Fruit fly (Drosophila melanogaster): ENCODE data around the gene CG17734.

The CG17734 gene

DNA sequence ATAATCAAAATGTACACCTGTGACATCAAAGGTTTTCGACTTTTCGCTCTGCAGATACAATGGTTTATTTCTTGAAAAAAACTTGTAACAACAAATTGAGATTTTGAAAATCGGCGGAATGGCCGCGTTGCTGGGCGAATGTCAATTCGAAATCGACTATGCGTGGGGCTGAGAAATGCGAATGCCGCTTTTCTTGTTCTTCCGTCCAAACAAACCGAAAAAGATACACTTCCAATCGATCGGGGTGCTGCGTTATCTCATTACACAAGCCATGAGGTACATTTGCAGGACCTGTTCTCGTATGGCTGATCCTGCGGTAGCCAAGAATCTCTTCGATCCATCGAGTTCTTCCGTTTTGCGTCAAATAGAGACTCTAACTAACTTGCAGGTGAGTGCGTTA is 6.2 kb downstream of the CG17734 start, which contains the start of gene CG31388 (continued):
- TF ChIP-seq CG10462 (GFP tag; optimal IDR thresholded peaks at IDR 0.05) (no peak), CG13424 (tag; optimal IDR thresholded peaks at IDR 0.05) (no peak), Chrac-16 (GFP tag; optimal IDR thresholded peaks at IDR 0.05) (no peak), lab (GFP tag; optimal IDR thresholded peaks at IDR 0.05) (no peak), CG1024 (GFP tag; IDR thresholded peaks at IDR 0.05) (no peak), zen (tag; optimal IDR thresholded peaks at IDR 0.05) (no peak), YL-1 (GFP tag; optimal IDR thresholded peaks at IDR 0.05) (peak; percentile 63), CG15479 (GFP tag; optimal IDR thresholded peaks at IDR 0.05) (no peak), chif (GFP tag; optimal IDR thresholded peaks at IDR 0.05) (no peak)

DNA sequence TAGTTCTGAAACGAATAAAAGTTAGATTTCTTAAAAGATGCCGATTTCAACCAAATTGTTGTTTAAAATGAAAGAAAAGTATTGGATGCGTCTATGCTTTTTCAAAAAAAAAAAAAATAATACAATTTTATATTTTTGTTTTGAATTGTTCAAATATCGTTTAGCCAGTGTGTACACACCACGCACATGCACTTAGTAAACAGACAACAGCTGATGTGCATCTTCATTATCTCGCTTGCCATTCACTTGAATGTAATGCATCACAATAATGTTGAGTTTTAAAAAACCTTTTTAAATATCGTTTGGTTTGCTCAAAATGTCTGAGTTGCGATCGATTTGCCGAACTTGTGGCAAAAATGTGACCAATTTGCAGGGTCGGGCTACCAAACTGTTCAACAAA is 7.8 kb downstream of the CG17734 start, which contains the start of gene CG31441:
Gene CG31441, plus strand, starts transcription at position 246 of the 400 bp plus-strand sequence.
- TF ChIP-seq tin (GFP tag; optimal IDR thresholded peaks at IDR 0.05) (no peak), CG10543 (GFP tag; optimal IDR thresholded peaks at IDR 0.05) (no peak), CG17186 (GFP tag; optimal IDR thresholded peaks at IDR 0.05) (no peak), Tbp (GFP tag; optimal IDR thresholded peaks at IDR 0.05) (no peak), Atf6 (GFP tag; IDR thresholded peaks at IDR 0.05) (no peak), CG15514 (GFP tag; optimal IDR thresholded peaks at IDR 0.05) (no peak), gro (GFP tag; optimal IDR thresholded peaks at IDR 0.05) (no peak), CG16813 (GFP tag; IDR thresholded peaks at IDR 0.05; ENCODE audit: partially characterized antibody) (no peak), sc (optimal IDR thresholded peaks at IDR 0.05) (no peak), sc (GFP tag; optimal IDR thresholded peaks at IDR 0.05) (no peak), cad (GFP tag; optimal IDR thresholded peaks at IDR 0.05) (no peak), CG15601 (tag; optimal IDR thresholded peaks at IDR 0.05) (no peak), Aef1 (GFP tag; IDR thresholded peaks at IDR 0.05) (no peak), mirr (GFP tag; optimal IDR thresholded peaks at IDR 0.05) (no peak), Meics (GFP tag; optimal IDR thresholded peaks at IDR 0.05) (no peak), CG17361 (GFP tag; IDR thresholded peaks at IDR 0.05) (no peak), psq (GFP tag; optimal IDR thresholded peaks at IDR 0.05) (no peak), bcd (GFP tag; optimal IDR thresholded peaks at IDR 0.05) (no peak), Dll (GFP tag; IDR thresholded peaks at IDR 0.05; ENCODE audit: partially characterized antibody) (peak; percentile 66; the same call in 2 of the 4 replicates), CG12769 (tag; optimal IDR thresholded peaks at IDR 0.05) (no peak), inv (GFP tag; IDR thresholded peaks at IDR 0.05; ENCODE audit: partially characterized antibody) (no peak), knrl (GFP tag; IDR thresholded peaks at IDR 0.05; ENCODE audit: partially characterized antibody) (peak; percentile 38; the same call in 1 of the 3 replicates), HmgZ (tag; optimal IDR thresholded peaks at IDR 0.05) (peak; percentile 38), usp (GFP tag; optimal IDR thresholded peaks at IDR 0.05) (no peak), CG8290 (GFP tag; optimal IDR thresholded peaks at IDR 0.05) (no peak), CG8290 (tag; optimal IDR thresholded peaks at IDR 0.05) (no peak), crp (GFP tag; optimal IDR thresholded peaks at IDR 0.05) (peak; percentile 58 to 92), sens (GFP tag) (peak; percentile 83), Mes4 (GFP tag; optimal IDR thresholded peaks at IDR 0.05) (no peak), gce (GFP tag; IDR thresholded peaks at IDR 0.05) (no peak), CG10959 (GFP tag; IDR thresholded peaks at IDR 0.05) (no peak), CG17359 (tag; optimal IDR thresholded peaks at IDR 0.05) (peak; percentile 22), ac (GFP tag; optimal IDR thresholded peaks at IDR 0.05) (no peak), Dek (tag; optimal IDR thresholded peaks at IDR 0.05) (no peak), CG10147 (GFP tag; optimal IDR thresholded peaks at IDR 0.05) (no peak), ttk (GFP tag; IDR thresholded peaks at IDR 0.05) (no peak), CG4707 (GFP tag; optimal IDR thresholded peaks at IDR 0.05) (no peak), Bgb (GFP tag; IDR thresholded peaks at IDR 0.05; ENCODE audit: partially characterized antibody) (0 out of 2 replicates have a peak, but pooled peaks have one; percentile 24), Myb (GFP tag; optimal IDR thresholded peaks at IDR 0.05) (peak; percentile 55), Hmx (GFP tag; optimal IDR thresholded peaks at IDR 0.05) (no peak), NC2α (GFP tag; optimal IDR thresholded peaks at IDR 0.05) (no peak), CG3281 (GFP tag; optimal IDR thresholded peaks at IDR 0.05) (no peak)
